Worm (Caenorhabditis elegans): ENCODE results near the gene zig-2.
A peak's percentile ranks its signal among the peaks of the same experiment; 100 is the strongest.

DNA sequence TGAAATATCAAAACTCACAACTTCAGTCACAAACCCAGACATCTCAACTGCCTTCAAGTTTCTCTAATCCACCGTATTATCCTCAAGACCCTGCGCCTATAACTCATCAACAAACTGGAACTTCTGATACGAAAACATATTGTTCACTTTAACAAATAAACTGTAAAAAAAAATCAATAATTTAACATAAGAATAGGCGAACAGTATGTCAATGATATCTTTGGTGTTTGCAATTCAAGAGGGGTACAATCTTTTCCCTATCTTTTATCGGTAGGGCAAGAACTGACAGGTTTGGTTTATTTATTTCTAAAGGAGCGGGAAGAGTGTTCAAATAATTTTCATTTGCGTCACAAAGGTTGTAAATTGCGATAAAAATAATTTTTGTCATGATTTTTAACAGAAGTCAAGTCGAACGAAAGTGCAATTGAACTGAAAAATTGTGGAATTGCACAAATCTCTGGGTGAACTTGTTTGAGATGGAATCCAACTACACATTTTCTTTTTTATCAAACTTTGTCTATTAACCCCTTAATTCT lies 21.8 kb upstream of the zig-2 start:
- TF ChIP-seq tbx-37 (GFP tag; conservative IDR thresholded peaks at IDR 0.05) (no peak), hmbx-1 (tag; optimal IDR thresholded peaks at IDR 0.05) (no peak), ama-1 (optimal IDR thresholded peaks at IDR 0.05) (no peak), tra-4 (tag; optimal IDR thresholded peaks at IDR 0.05) (no peak), tbx-11 (GFP tag; IDR thresholded peaks at IDR 0.05) (no peak), ceh-13 (GFP tag; optimal IDR thresholded peaks at IDR 0.05) (no peak), F13C5.2 (tag; optimal IDR thresholded peaks at IDR 0.05) (peak; percentile 49), flt-1 (GFP tag; IDR thresholded peaks at IDR 0.05) (no peak), sea-1 (GFP tag; conservative IDR thresholded peaks at IDR 0.05) (no peak)

Data from whole organism, early embryonic.